Worm (Caenorhabditis elegans): Measurements from ENCODE around the gene zipt-2.3.

- TF ChIP-seq egl-44 (GFP tag; IDR thresholded peaks at IDR 0.05): no peak
- TF ChIP-seq B0019.2 (GFP tag; conservative IDR thresholded peaks at IDR 0.05): no peak
- no peak for TF ChIP-seq C06A6.2 (GFP tag; conservative IDR thresholded peaks at IDR 0.05)
- no peak for TF ChIP-seq pha-4 (tag; optimal IDR thresholded peaks at IDR 0.05)
- TF ChIP-seq sdz-38 (tag; optimal IDR thresholded peaks at IDR 0.05): no peak
- no peak for TF ChIP-seq mes-4 (tag; optimal IDR thresholded peaks at IDR 0.05)
Measured at ce11 chrII:13736906-13737305, 21.2 kb upstream of the zipt-2.3 start.
